Worm (Caenorhabditis elegans): ENCODE results near the gene clec-172.

clec-172 gene

DNA sequence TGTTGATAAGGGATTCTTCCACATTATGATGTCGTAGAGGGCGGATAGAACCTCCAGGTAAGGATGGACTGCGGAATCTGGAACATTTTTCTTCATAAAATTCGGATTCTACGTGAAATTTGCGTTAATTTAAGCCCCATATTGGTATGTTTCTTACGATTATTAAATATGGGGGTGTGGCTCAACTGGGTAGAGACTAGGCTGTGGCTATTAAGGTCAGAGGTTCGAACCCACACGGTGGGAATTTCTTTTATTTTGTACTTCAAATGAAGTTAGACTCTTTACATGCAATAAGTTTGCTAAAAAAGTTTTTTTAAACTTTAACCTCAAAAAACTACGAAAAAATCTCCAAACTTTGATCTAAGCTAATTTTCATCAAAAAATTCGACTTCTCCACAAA lies 51.0 kb downstream of the clec-172 start:
- TF ChIP-seq lim-6 (tag; optimal IDR thresholded peaks at IDR 0.05) (no peak), mec-3 (tag; optimal IDR thresholded peaks at IDR 0.05; ENCODE audit: borderline replicate concordance) (no peak)

All from whole organism, late embryonic.